Fruit fly (Drosophila melanogaster) whole organism, embryonic: ENCODE results near the gene CG1463.

ENCODE experiments used
- CG10462 ChIP-seq: fragments of 200-800 bp; sonication (Bioruptor generic); optimal IDR thresholded peaks from 2 replicates; lab custom pipeline; 2016; ENCODE audit warnings: missing biosample characterization, missing genetic modification characterization
- CG11085 ChIP-seq: fragments of 200-800 bp; sonication (Bioruptor generic); IDR thresholded peaks from 2 replicates; pipeline ENCODE4 v1.3.6; 2022; ENCODE audit warnings: missing biosample characterization, missing genetic modification characterization
- CG11247 ChIP-seq: fragments of 200-800 bp; sonication (Bioruptor generic); IDR thresholded peaks from 2 replicates; pipeline ENCODE4 v1.3.6; 2022; ENCODE audit warnings: missing biosample characterization, missing genetic modification characterization
- CG13123 ChIP-seq: fragments of 200-800 bp; sonication (Bioruptor generic); optimal IDR thresholded peaks from 2 replicates; lab custom pipeline; 2016; ENCODE audit warnings: missing biosample characterization, missing genetic modification characterization
- CG13894 ChIP-seq: fragments of 200-800 bp; sonication (Bioruptor generic); optimal IDR thresholded peaks from 3 replicates; lab custom pipeline; 2018; ENCODE audit warnings: missing biosample characterization, mild to moderate bottlenecking, missing genetic modification characterization, moderate library complexity
- CG14050 ChIP-seq: fragments of 200-800 bp; sonication (Bioruptor generic); IDR thresholded peaks from 3 replicates; pipeline ENCODE4 v1.3.6; 2022; ENCODE audit warnings: missing biosample characterization, missing genetic modification characterization
- CG15269 ChIP-seq: fragments of 200-800 bp; sonication (Bioruptor generic); optimal IDR thresholded peaks from 2 replicates; lab custom pipeline; 2018; ENCODE audit warnings: missing biosample characterization, mild to moderate bottlenecking, missing genetic modification characterization, moderate library complexity
- CG1529 ChIP-seq: fragments of 200-800 bp; sonication (Bioruptor generic); optimal IDR thresholded peaks from 3 replicates; lab custom pipeline; 2018; ENCODE audit warnings: missing biosample characterization, missing genetic modification characterization
- CG16779 ChIP-seq: fragments of 200-800 bp; sonication (Bioruptor generic); IDR thresholded peaks from 2 replicates; pipeline ENCODE4 v1.3.6; 2022; ENCODE audit warnings: missing biosample characterization, missing genetic modification characterization
- CG16815 ChIP-seq: fragments of 200-800 bp; sonication (Bioruptor generic); optimal IDR thresholded peaks from 3 replicates; lab custom pipeline; 2017; ENCODE audit warnings: missing biosample characterization, mild to moderate bottlenecking, missing genetic modification characterization
- CG2120 ChIP-seq: fragments of 200-800 bp; sonication (Bioruptor generic); optimal IDR thresholded peaks from 3 replicates; lab custom pipeline; 2016; ENCODE audit warnings: missing biosample characterization, missing genetic modification characterization
- CG30403 ChIP-seq: fragments of 200-800 bp; sonication (Bioruptor generic); optimal IDR thresholded peaks from 3 replicates; lab custom pipeline; 2016; ENCODE audit warnings: missing biosample characterization, missing genetic modification characterization
- CG31365 ChIP-seq: fragments of 200-800 bp; sonication (Bioruptor generic); optimal IDR thresholded peaks from 2 replicates; lab custom pipeline; 2018; ENCODE audit warnings: missing biosample characterization, mild to moderate bottlenecking, missing genetic modification characterization
- CG3847 ChIP-seq: fragments of 200-800 bp; sonication (Bioruptor generic); IDR thresholded peaks from 2 replicates; pipeline ENCODE4 v1.3.6; 2022; ENCODE audit warnings: missing biosample characterization, missing genetic modification characterization
- CG4360 ChIP-seq: fragments of 200-800 bp; sonication (Bioruptor generic); IDR thresholded peaks from 2 replicates; pipeline ENCODE4 v1.3.6; 2022; ENCODE audit warnings: missing biosample characterization, missing genetic modification characterization
- CG5953 ChIP-seq: fragments of 200-800 bp; sonication (Bioruptor generic); IDR thresholded peaks from 2 replicates; pipeline ENCODE4 v1.3.6; 2022; ENCODE audit warnings: missing biosample characterization, missing genetic modification characterization
- CG6175 ChIP-seq: fragments of 200-800 bp; sonication (Bioruptor generic); IDR thresholded peaks from 3 replicates; pipeline ENCODE4 v1.3.6; 2022; ENCODE audit warnings: missing biosample characterization, missing genetic modification characterization
- CG7271 ChIP-seq: fragments of 200-800 bp; sonication (Bioruptor generic); optimal IDR thresholded peaks from 2 replicates; lab custom pipeline; 2018; ENCODE audit warnings: missing biosample characterization, mild to moderate bottlenecking, missing genetic modification characterization, moderate library complexity
- CG8290 ChIP-seq, 3 experiments: fragments of 200-800 bp; sonication (Bioruptor generic); optimal IDR thresholded peaks; 2 replicates each; lab custom pipeline; 2016 to 2019; ENCODE audit warnings: missing biosample characterization in 3 of 3, missing genetic modification characterization in 3 of 3, mild to moderate bottlenecking in 2 of 3, moderate library complexity in 1 of 3
- CG9797 ChIP-seq: fragments of 200-800 bp; sonication (Bioruptor generic); optimal IDR thresholded peaks from 3 replicates; lab custom pipeline; 2018; ENCODE audit warnings: missing biosample characterization, mild to moderate bottlenecking, missing genetic modification characterization
- Dfd ChIP-seq, 2 experiments: fragments of >200 bp; optimal IDR thresholded peaks; 2 replicates each; lab custom pipeline; 2017; ENCODE audit warnings: missing biosample characterization in 2 of 2, missing genetic modification characterization in 2 of 2
- E2f1 ChIP-seq: fragments of 200-800 bp; sonication (Bioruptor generic); IDR thresholded peaks from 2 replicates; pipeline ENCODE4 v1.3.6; 2022; ENCODE audit warnings: missing biosample characterization, missing genetic modification characterization
- HHEX ChIP-seq: fragments of 200-800 bp; sonication (Bioruptor generic); optimal IDR thresholded peaks from 3 replicates; lab custom pipeline; 2017; ENCODE audit warnings: missing biosample characterization, mild to moderate bottlenecking, missing genetic modification characterization, missing genetic modification reagents
- HmgD ChIP-seq: fragments of 200-800 bp; sonication (Bioruptor generic); optimal IDR thresholded peaks from 3 replicates; lab custom pipeline; 2016; ENCODE audit warnings: missing biosample characterization, missing genetic modification characterization
- Hsf ChIP-seq: fragments of 200-800 bp; sonication (Bioruptor generic); optimal IDR thresholded peaks from 3 replicates; lab custom pipeline; 2016; ENCODE audit warnings: missing biosample characterization, missing genetic modification characterization
- Med ChIP-seq: fragments of 200-800 bp; sonication (Bioruptor generic); peaks from one replicate; lab custom pipeline; 2016; ENCODE audit warnings: missing biosample characterization, missing genetic modification characterization, mild to moderate bottlenecking, inconsistent platforms, moderate library complexity
- NC2α ChIP-seq: fragments of 200-800 bp; sonication (Bioruptor generic); optimal IDR thresholded peaks from 2 replicates; lab custom pipeline; 2016; ENCODE audit warnings: missing biosample characterization, missing genetic modification characterization
- PHDP ChIP-seq: fragments of 200-800 bp; sonication (Bioruptor generic); optimal IDR thresholded peaks from 3 replicates; lab custom pipeline; 2018; ENCODE audit warnings: missing biosample characterization, mild to moderate bottlenecking, missing genetic modification characterization, moderate library complexity
- Pdp1 ChIP-seq, 2 experiments: fragments of 200-800 bp; sonication (Bioruptor generic); optimal IDR thresholded peaks; 3 replicates each; lab custom pipeline; 2016; ENCODE audit warnings: missing biosample characterization in 2 of 2, missing genetic modification characterization in 2 of 2, mild to moderate bottlenecking in 1 of 2, moderate library complexity in 1 of 2
- Spps ChIP-seq: fragments of 200-800 bp; sonication (Bioruptor generic); optimal IDR thresholded peaks from 2 replicates; lab custom pipeline; 2018; ENCODE audit warnings: missing biosample characterization, mild to moderate bottlenecking, missing genetic modification characterization
- Vsx1 ChIP-seq: fragments of 200-800 bp; sonication (Bioruptor generic); optimal IDR thresholded peaks from 2 replicates; lab custom pipeline; 2017; ENCODE audit warnings: missing biosample characterization, mild to moderate bottlenecking, missing genetic modification characterization, missing genetic modification reagents
- ac ChIP-seq: fragments of 200-800 bp; sonication (Bioruptor generic); optimal IDR thresholded peaks from 3 replicates; lab custom pipeline; 2017; ENCODE audit warnings: missing biosample characterization, mild to moderate bottlenecking, missing genetic modification characterization
- ara ChIP-seq: fragments of 200-800 bp; sonication (Bioruptor generic); IDR thresholded peaks from 2 replicates; pipeline ENCODE4 v1.3.6; 2022; ENCODE audit warnings: missing biosample characterization, missing genetic modification characterization
- btn ChIP-seq: fragments of 200-800 bp; sonication (Bioruptor generic); optimal IDR thresholded peaks from 2 replicates; lab custom pipeline; 2016; ENCODE audit warnings: missing biosample characterization, missing genetic modification characterization
- cwo ChIP-seq: fragments of 200-800 bp; sonication (Bioruptor generic); optimal IDR thresholded peaks from 3 replicates; lab custom pipeline; 2017; ENCODE audit warnings: missing biosample characterization, missing genetic modification characterization, mild to moderate bottlenecking, moderate library complexity, missing genetic modification reagents
- eve ChIP-seq, 2 experiments: fragments of >200 bp; optimal IDR thresholded peaks; 2 replicates each; lab custom pipeline; 2017; ENCODE audit warnings: missing biosample characterization in 2 of 2, missing genetic modification characterization in 2 of 2
- fd102C ChIP-seq: fragments of 200-800 bp; sonication (Bioruptor generic); optimal IDR thresholded peaks from 2 replicates; lab custom pipeline; 2018; ENCODE audit warnings: missing biosample characterization, mild to moderate bottlenecking, missing genetic modification characterization, moderate library complexity
- gsb ChIP-seq: fragments of 200-800 bp; sonication (Bioruptor generic); IDR thresholded peaks from 2 replicates; pipeline ENCODE4 v1.3.6; 2022; ENCODE audit warnings: missing biosample characterization, missing genetic modification characterization
- gt ChIP-seq: fragments of 200-800 bp; sonication (Bioruptor generic); IDR thresholded peaks from 2 replicates; pipeline ENCODE4 v1.3.6; 2022; ENCODE audit warnings: missing biosample characterization, missing genetic modification characterization
- lola ChIP-seq, 3 experiments: fragments of >200 bp in 2 of 3; fragments of 200-800 bp in 1 of 3; sonication (Bioruptor generic) in 1 of 3; optimal IDR thresholded peaks; 2 replicates each; lab custom pipeline; 2017 to 2019; ENCODE audit warnings: missing biosample characterization in 3 of 3, missing genetic modification characterization in 3 of 3, mild to moderate bottlenecking in 1 of 3, moderate library complexity in 1 of 3
- nerfin-1 ChIP-seq: fragments of 200-800 bp; sonication (Bioruptor generic); optimal IDR thresholded peaks from 3 replicates; lab custom pipeline; 2019; ENCODE audit warnings: missing biosample characterization, mild to moderate bottlenecking, missing genetic modification characterization, moderate library complexity
- p53 ChIP-seq: fragments of 200-800 bp; sonication (Bioruptor generic); optimal IDR thresholded peaks from 2 replicates; lab custom pipeline; 2016; ENCODE audit warnings: missing biosample characterization, missing genetic modification characterization
- pnt ChIP-seq: fragments of 200-800 bp; sonication (Bioruptor generic); optimal IDR thresholded peaks from 3 replicates; lab custom pipeline; 2016; ENCODE audit warnings: missing biosample characterization, missing genetic modification characterization
- repo ChIP-seq: fragments of 200-800 bp; sonication (Bioruptor generic); optimal IDR thresholded peaks from 2 replicates; lab custom pipeline; 2016; ENCODE audit warnings: missing biosample characterization, missing genetic modification characterization
- rib ChIP-seq: fragments of 200-800 bp; sonication (Bioruptor generic); IDR thresholded peaks from 2 replicates; pipeline ENCODE4 v1.3.6; 2022; ENCODE audit warnings: missing biosample characterization, missing genetic modification characterization
- ro ChIP-seq: fragments of 200-800 bp; sonication (Bioruptor generic); IDR thresholded peaks from 2 replicates; pipeline ENCODE4 v1.3.6; 2022; ENCODE audit warnings: missing biosample characterization, missing genetic modification characterization
- sob ChIP-seq: fragments of 200-800 bp; sonication (Bioruptor generic); IDR thresholded peaks from 2 replicates; pipeline ENCODE4 v1.3.6; 2022; ENCODE audit warnings: missing biosample characterization, missing genetic modification characterization
- tna ChIP-seq: fragments of 200-800 bp; sonication (Bioruptor generic); IDR thresholded peaks from 2 replicates; pipeline ENCODE4 v1.3.6; 2022; ENCODE audit warnings: missing biosample characterization, missing genetic modification characterization; ENCODE audit not compliant: partially characterized antibody
- tup ChIP-seq: fragments of 200-800 bp; sonication (Bioruptor generic); optimal IDR thresholded peaks from 2 replicates; lab custom pipeline; 2016; ENCODE audit warnings: missing biosample characterization, mild to moderate bottlenecking, missing genetic modification characterization, moderate library complexity

Gene CG1463

dm6 chrX:12591223-12592120 lies 20.0 kb downstream of the CG1463 start (continued):
- TF ChIP-seq CG11247 (GFP tag; lab: Robert Waterston, UW), result no peak
- TF ChIP-seq ac (GFP tag; lab: Kevin White, UChicago), result no peak
- peak in 1 of 2 experiments; percentile 56 for TF ChIP-seq Pdp1 (GFP tag; optimal IDR thresholded peaks at IDR 0.05; lab: Kevin White, UChicago)
- peak; percentile 53 for TF ChIP-seq p53 (GFP tag; lab: Kevin White, UChicago)
- peak in 1 of 3 experiments; percentile 68 for TF ChIP-seq lola (GFP tag; optimal IDR thresholded peaks at IDR 0.05; lab: Kevin White, UChicago)
- TF ChIP-seq CG15269 (tag; lab: Kevin White, UChicago), result peak; percentile 57
- peak; percentile 40 for TF ChIP-seq btn (GFP tag; lab: Kevin White, UChicago)
- no peak for TF ChIP-seq CG6175 (GFP tag; lab: Robert Waterston, UW)
- no peak for TF ChIP-seq CG7271 (tag; lab: Kevin White, UChicago)
- peak; percentile 51 for TF ChIP-seq Hsf (GFP tag; lab: Kevin White, UChicago)
- no peak for TF ChIP-seq E2f1 (GFP tag; lab: Robert Waterston, UW)
- TF ChIP-seq cwo (GFP tag; lab: Kevin White, UChicago), result peak; percentile 53
- peak; percentile 70 for TF ChIP-seq CG30403 (GFP tag; lab: Kevin White, UChicago)
- TF ChIP-seq CG11085, result peak; percentile 17; the same call in 1 of the 2 replicates
- peak; percentile 25 for TF ChIP-seq PHDP (tag; lab: Kevin White, UChicago)
- TF ChIP-seq eve (GFP tag; optimal IDR thresholded peaks at IDR 0.05; lab: Kevin White, UChicago), result no peak
- peak; percentile 21 for TF ChIP-seq CG10462 (GFP tag; lab: Kevin White, UChicago)
- TF ChIP-seq Vsx1 (GFP tag; lab: Kevin White, UChicago), result peak; percentile 61
- TF ChIP-seq sob (GFP tag; lab: Robert Waterston, UW), result no peak
- no peak for TF ChIP-seq ara
- TF ChIP-seq nerfin-1, result peak; percentile 45
- TF ChIP-seq Dfd (GFP tag; optimal IDR thresholded peaks at IDR 0.05; lab: Kevin White, UChicago), result no peak
- TF ChIP-seq HHEX (GFP tag; lab: Kevin White, UChicago), result peak; percentile 20
- TF ChIP-seq CG16779 (GFP tag; lab: Robert Waterston, UW), result no peak
- no peak for TF ChIP-seq gt (GFP tag; lab: Robert Waterston, UW)
- TF ChIP-seq tna (GFP tag; lab: Robert Waterston, UW), result no peak
- TF ChIP-seq pnt, result peak; percentile 31
- no peak for TF ChIP-seq rib (GFP tag; lab: Robert Waterston, UW)
- TF ChIP-seq ro (GFP tag; lab: Robert Waterston, UW), result no peak
- TF ChIP-seq NC2α (GFP tag; lab: Kevin White, UChicago), result no peak
- peak; percentile 50 for TF ChIP-seq CG16815
- TF ChIP-seq tup (GFP tag; lab: Kevin White, UChicago), result no peak
- TF ChIP-seq CG2120, result peak; percentile 31
- peak; percentile 23 for TF ChIP-seq repo (GFP tag; lab: Kevin White, UChicago)
- no peak for TF ChIP-seq CG9797 (GFP tag; lab: Kevin White, UChicago)
- peak; percentile 60 for TF ChIP-seq CG4360 (GFP tag; lab: Robert Waterston, UW)
- TF ChIP-seq CG13123 (GFP tag; lab: Kevin White, UChicago), result peak; percentile 27
- TF ChIP-seq CG31365 (tag; lab: Kevin White, UChicago), result no peak
- TF ChIP-seq Med, result peak; percentile 79
- TF ChIP-seq fd102C (GFP tag; lab: Kevin White, UChicago), result no peak
- peak; percentile 53 for TF ChIP-seq CG1529
- no peak for TF ChIP-seq CG5953
- peak; percentile 18 for TF ChIP-seq HmgD (GFP tag; lab: Kevin White, UChicago)
- TF ChIP-seq CG3847 (GFP tag; lab: Robert Waterston, UW), result no peak
- TF ChIP-seq CG13894, result peak; percentile 43
- TF ChIP-seq Spps (tag; lab: Kevin White, UChicago), result no peak
- no peak for TF ChIP-seq gsb
- no peak for TF ChIP-seq CG14050 (GFP tag; lab: Robert Waterston, UW)
- peak; percentile 10 for TF ChIP-seq CG8290 (GFP tag; optimal IDR thresholded peaks at IDR 0.05; lab: Kevin White, UChicago)
- TF ChIP-seq CG8290 (tag; optimal IDR thresholded peaks at IDR 0.05; lab: Kevin White, UChicago), result peak in 1 of 2 experiments; percentile 37
